Worm (Caenorhabditis elegans): ENCODE data around the gene Y37D8A.3.

DNA sequence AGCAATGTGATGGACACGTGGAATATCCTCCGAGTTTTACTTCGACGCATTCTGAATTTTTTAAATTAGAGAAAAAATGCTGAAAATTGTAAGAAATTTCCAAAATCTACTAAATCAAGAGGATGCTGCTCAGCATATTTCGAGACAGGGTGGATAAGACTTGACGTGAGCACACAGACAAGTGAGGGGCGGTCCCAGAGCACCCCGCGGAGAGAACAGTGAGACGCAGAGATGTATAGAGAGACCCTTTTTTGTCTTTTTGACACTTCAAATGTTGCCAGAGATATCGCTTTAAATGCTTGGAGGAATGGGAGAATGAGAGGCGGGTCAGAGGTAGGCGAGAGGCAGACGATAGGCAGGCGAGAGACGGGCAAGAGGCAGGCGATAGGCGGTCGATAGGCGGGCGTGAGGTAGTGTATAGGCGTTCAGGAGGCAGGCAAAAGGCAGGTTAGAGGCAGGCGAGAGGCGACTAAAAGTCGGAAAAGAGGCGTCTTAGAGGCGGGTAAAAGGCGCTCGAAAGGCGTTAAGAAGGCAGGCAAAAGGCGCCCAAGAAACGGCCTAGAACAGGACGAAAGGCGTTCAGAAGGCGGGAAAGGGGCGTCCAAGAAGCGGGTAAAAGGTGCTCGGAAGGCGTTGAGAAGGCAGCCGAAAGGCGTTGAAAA is 49.4 kb upstream of the Y37D8A.3 start, which contains the start of gene gab-1:
- TF ChIP-seq dpl-1 (GFP tag; optimal IDR thresholded peaks at IDR 0.05) (no peak), nhr-76 (tag; optimal IDR thresholded peaks at IDR 0.05) (no peak), aly-2 (tag; optimal IDR thresholded peaks at IDR 0.05) (no peak)

All from whole organism, L1 larva.